Worm (Caenorhabditis elegans) whole organism, late embryonic: ENCODE data around the gene ZK1086.3.

Source experiments
- C08G9.2 ChIP-seq: sonication (generic microtip); optimal IDR thresholded peaks from 2 replicates; lab custom pipeline; 2016; ENCODE audit warnings: mild to moderate bottlenecking, missing genetic modification characterization, moderate library complexity, missing compliant biosample characterization
- C38D4.7 ChIP-seq: fragments of 200-800 bp; sonication (Bioruptor generic); optimal IDR thresholded peaks from 2 replicates; lab custom pipeline; 2018; ENCODE audit warnings: mild to moderate bottlenecking, missing genetic modification characterization, moderate library complexity, missing compliant biosample characterization
- T23F11.4 ChIP-seq: fragments of 200-800 bp; sonication (Bioruptor generic); optimal IDR thresholded peaks from 2 replicates; lab custom pipeline; 2018; ENCODE audit warnings: mild to moderate bottlenecking, missing genetic modification characterization, missing compliant biosample characterization
- Y22D7AL.16 ChIP-seq: sonication (generic microtip); optimal IDR thresholded peaks from 2 replicates; lab custom pipeline; 2016; ENCODE audit warnings: missing genetic modification characterization, missing compliant biosample characterization
- ceh-18 ChIP-seq: sonication (generic microtip); optimal IDR thresholded peaks from 2 replicates; lab custom pipeline; 2016; ENCODE audit warnings: missing genetic modification characterization, missing compliant biosample characterization
- ceh-2 ChIP-seq: sonication (generic microtip); optimal IDR thresholded peaks from 2 replicates; lab custom pipeline; 2016; ENCODE audit warnings: missing genotype, missing genetic modification characterization, missing compliant biosample characterization
- ceh-31 ChIP-seq: sonication (generic microtip); optimal IDR thresholded peaks from 2 replicates; lab custom pipeline; 2016; ENCODE audit warnings: missing genetic modification characterization, missing compliant biosample characterization
- ceh-45 ChIP-seq: fragments of 200-800 bp; sonication (Bioruptor generic); IDR thresholded peaks from 2 replicates; pipeline ENCODE4 v1.3.6; 2022; ENCODE audit warnings: missing genetic modification reagents, missing genetic modification characterization, missing compliant biosample characterization
- ceh-6 ChIP-seq: fragments of 200-800 bp; sonication (Bioruptor generic); optimal IDR thresholded peaks from 2 replicates; lab custom pipeline; 2018; ENCODE audit warnings: mild to moderate bottlenecking, missing genetic modification characterization, missing compliant biosample characterization
- che-1 ChIP-seq: sonication (generic microtip); optimal IDR thresholded peaks from 2 replicates; lab custom pipeline; 2016; ENCODE audit warnings: mild to moderate bottlenecking, missing genetic modification characterization, missing compliant biosample characterization
- dve-1 ChIP-seq: sonication (generic microtip); optimal IDR thresholded peaks from 2 replicates; lab custom pipeline; 2017; ENCODE audit warnings: antibody characterized with exemption, mild to moderate bottlenecking, missing genetic modification characterization, missing compliant biosample characterization
- elt-2 ChIP-seq: sonication (generic microtip); optimal IDR thresholded peaks from 2 replicates; lab custom pipeline; 2016; ENCODE audit warnings: missing genetic modification reagents, missing genetic modification characterization, missing compliant biosample characterization
- elt-4 ChIP-seq: sonication (generic microtip); optimal IDR thresholded peaks from 2 replicates; lab custom pipeline; 2016; ENCODE audit warnings: missing genetic modification characterization, missing compliant biosample characterization
- ets-4 ChIP-seq: sonication (generic microtip); optimal IDR thresholded peaks from 2 replicates; lab custom pipeline; 2016; ENCODE audit warnings: missing genetic modification characterization, missing compliant biosample characterization
- eyg-1 ChIP-seq: sonication (generic microtip); optimal IDR thresholded peaks from 2 replicates; lab custom pipeline; 2016; ENCODE audit warnings: missing genotype, missing genetic modification characterization, missing compliant biosample characterization
- fax-1 ChIP-seq: sonication (generic microtip); optimal IDR thresholded peaks from 2 replicates; lab custom pipeline; 2016; ENCODE audit warnings: missing genotype, missing genetic modification characterization, missing compliant biosample characterization
- fkh-10 ChIP-seq: fragments of 150-350 bp; optimal IDR thresholded peaks from 2 replicates; lab custom pipeline; 2014; ENCODE audit warnings: missing biosample characterization, missing genetic modification reagents, missing genetic modification characterization
- hlh-13 ChIP-seq: fragments of 200-800 bp; sonication (Bioruptor generic); optimal IDR thresholded peaks from 2 replicates; lab custom pipeline; 2018; ENCODE audit warnings: mild to moderate bottlenecking, missing genetic modification characterization, missing compliant biosample characterization
- hlh-15 ChIP-seq: sonication (generic microtip); optimal IDR thresholded peaks from 2 replicates; lab custom pipeline; 2016; ENCODE audit warnings: missing genetic modification characterization, missing compliant biosample characterization
- hlh-30 ChIP-seq: sonication (generic microtip); optimal IDR thresholded peaks from 2 replicates; lab custom pipeline; 2017; ENCODE audit warnings: antibody characterized with exemption, missing genetic modification characterization, missing compliant biosample characterization; ENCODE audit not compliant: insufficient read depth
- hlh-6 ChIP-seq: sonication (generic microtip); optimal IDR thresholded peaks from 2 replicates; lab custom pipeline; 2016; ENCODE audit warnings: missing genotype, missing genetic modification characterization, missing compliant biosample characterization
- lim-6 ChIP-seq: sonication (generic microtip); optimal IDR thresholded peaks from 2 replicates; lab custom pipeline; 2016; ENCODE audit warnings: missing genetic modification characterization, missing compliant biosample characterization
- mec-3 ChIP-seq: sonication (generic microtip); optimal IDR thresholded peaks from 2 replicates; lab custom pipeline; 2016; ENCODE audit warnings: borderline replicate concordance, missing genetic modification characterization, missing compliant biosample characterization
- nfya-1 ChIP-seq: sonication (generic microtip); optimal IDR thresholded peaks from 2 replicates; lab custom pipeline; 2017; ENCODE audit warnings: missing genetic modification characterization, mild to moderate bottlenecking, missing compliant biosample characterization, antibody characterized with exemption, moderate library complexity
- nhr-11 ChIP-seq: fragments of 150-350 bp; optimal IDR thresholded peaks from 2 replicates; lab custom pipeline; 2014; ENCODE audit warnings: missing biosample characterization, missing genetic modification characterization
- odd-2 ChIP-seq: sonication (generic microtip); optimal IDR thresholded peaks from 2 replicates; lab custom pipeline; 2017; ENCODE audit warnings: antibody characterized with exemption, mild to moderate bottlenecking, missing genetic modification characterization, missing compliant biosample characterization
- pag-3 ChIP-seq: sonication (generic microtip); optimal IDR thresholded peaks from 2 replicates; lab custom pipeline; 2016; ENCODE audit warnings: missing compliant biosample characterization, missing genetic modification characterization, borderline replicate concordance
- pat-9 ChIP-seq: fragments of 200-800 bp; sonication (Bioruptor generic); optimal IDR thresholded peaks from 2 replicates; lab custom pipeline; 2018; ENCODE audit warnings: mild to moderate bottlenecking, missing genetic modification characterization, moderate library complexity, missing compliant biosample characterization
- pax-1 ChIP-seq: fragments of 150-350 bp; optimal IDR thresholded peaks from 2 replicates; lab custom pipeline; 2014; ENCODE audit warnings: missing biosample characterization, missing genetic modification characterization
- pha-4 ChIP-seq: fragments of 150-350 bp; optimal IDR thresholded peaks from 2 replicates; lab custom pipeline; 2018; ENCODE audit warnings: missing biosample characterization, missing genetic modification reagents, missing genetic modification characterization
- rnt-1 ChIP-seq: sonication (generic microtip); optimal IDR thresholded peaks from 2 replicates; lab custom pipeline; 2016; ENCODE audit warnings: missing genetic modification characterization, missing compliant biosample characterization
- sdc-2 ChIP-seq: sonication (generic microtip); optimal IDR thresholded peaks from 2 replicates; lab custom pipeline; 2016; ENCODE audit warnings: missing genotype, missing genetic modification characterization, missing compliant biosample characterization
- sox-4 ChIP-seq: sonication (generic microtip); optimal IDR thresholded peaks from 2 replicates; lab custom pipeline; 2017; ENCODE audit warnings: mild to moderate bottlenecking, missing genetic modification characterization, inconsistent platforms, missing compliant biosample characterization
- syd-9 ChIP-seq: sonication (generic microtip); optimal IDR thresholded peaks from 2 replicates; lab custom pipeline; 2016; ENCODE audit warnings: mild to moderate bottlenecking, missing genetic modification characterization, moderate library complexity, missing compliant biosample characterization
- tbx-2 ChIP-seq: sonication (generic microtip); optimal IDR thresholded peaks from 2 replicates; lab custom pipeline; 2016; ENCODE audit warnings: missing genetic modification characterization, missing compliant biosample characterization
- ttx-3 ChIP-seq: sonication (generic microtip); optimal IDR thresholded peaks from 2 replicates; lab custom pipeline; 2016; ENCODE audit warnings: missing genetic modification reagents, missing genetic modification characterization, missing compliant biosample characterization
- unc-42 ChIP-seq: sonication (generic microtip); optimal IDR thresholded peaks from 2 replicates; lab custom pipeline; 2016; ENCODE audit warnings: missing genotype, missing genetic modification characterization, missing compliant biosample characterization
- zip-5 ChIP-seq: sonication (generic microtip); optimal IDR thresholded peaks from 2 replicates; lab custom pipeline; 2016; ENCODE audit warnings: missing genetic modification characterization, missing compliant biosample characterization

The ZK1086.3 gene

DNA sequence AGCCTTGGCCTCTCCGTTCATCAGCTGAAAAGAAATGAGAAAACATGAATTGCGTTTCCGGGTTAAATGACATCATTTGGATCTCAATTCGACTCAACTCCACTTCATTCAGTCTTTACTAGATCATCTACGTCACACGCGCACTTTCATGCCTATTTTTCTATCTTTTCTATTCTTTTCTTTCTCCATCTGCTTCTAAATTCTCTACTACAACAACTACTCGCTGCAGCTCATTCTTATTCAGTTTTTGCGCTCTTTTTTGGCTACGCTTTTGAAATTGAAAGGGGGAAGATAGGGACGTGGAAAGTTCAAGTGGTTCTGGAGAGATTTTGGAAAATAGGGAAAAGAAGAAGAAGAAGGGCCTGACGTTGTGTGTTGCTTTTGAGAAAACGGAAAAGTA lies 22.1 kb upstream of the ZK1086.3 start:
- TF ChIP-seq C38D4.7 = no peak
- TF ChIP-seq nfya-1 (tag; lab: Kevin White, UChicago) = peak; percentile 14
- TF ChIP-seq pha-4 (tag; lab: Kevin White, UChicago) = no peak
- TF ChIP-seq ceh-31 = peak; percentile 34
- TF ChIP-seq unc-42 (tag; lab: Kevin White, UChicago) = peak; percentile 86

DNA sequence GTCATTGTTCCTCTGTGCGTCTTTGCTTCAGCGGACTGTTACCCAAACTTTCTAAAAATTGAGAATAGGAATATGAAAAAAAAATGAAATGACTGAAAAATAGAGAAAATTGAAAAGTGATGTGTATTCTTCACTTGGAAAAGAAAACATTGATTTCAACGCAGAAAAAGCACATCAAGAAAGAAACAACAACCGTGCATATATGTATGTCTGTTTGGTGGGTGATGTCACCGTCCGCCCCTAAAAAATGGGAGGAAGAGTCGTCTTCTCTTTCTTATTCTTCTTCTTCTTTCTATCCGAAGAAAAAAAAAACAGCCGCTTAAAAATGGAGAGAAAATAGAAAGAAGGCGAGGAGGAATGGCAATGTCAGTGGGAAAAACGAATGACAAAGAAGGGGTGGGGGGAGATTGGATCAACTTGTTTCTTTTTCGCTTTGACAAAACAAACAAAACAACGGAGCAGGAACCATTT lies 20.1 kb upstream of the ZK1086.3 start, which contains the start of gene nkb-3:
Gene nkb-3 (minus strand): TSS at position 51 of the 471 bp plus-strand sequence.
- TF ChIP-seq fkh-10 (GFP tag; lab: Kevin White, UChicago) = no peak
- no peak for TF ChIP-seq syd-9
- no peak for TF ChIP-seq ceh-45 (GFP tag; lab: Robert Waterston, UW)
- TF ChIP-seq pat-9 (tag; lab: Kevin White, UChicago) = no peak
- no peak for TF ChIP-seq T23F11.4
- no peak for TF ChIP-seq sdc-2 (tag; lab: Kevin White, UChicago)
- TF ChIP-seq pag-3 (tag; lab: Kevin White, UChicago) = no peak
- no peak for TF ChIP-seq Y22D7AL.16 (tag; lab: Kevin White, UChicago)
- no peak for TF ChIP-seq hlh-6 (tag; lab: Kevin White, UChicago)
- TF ChIP-seq eyg-1 (tag; lab: Kevin White, UChicago) = no peak
- TF ChIP-seq ceh-2 (tag; lab: Kevin White, UChicago) = no peak
- TF ChIP-seq hlh-15 (tag; lab: Kevin White, UChicago) = no peak
- no peak for TF ChIP-seq C08G9.2 (tag; lab: Kevin White, UChicago)
- TF ChIP-seq ceh-18 (tag; lab: Kevin White, UChicago) = no peak
- TF ChIP-seq rnt-1 (tag; lab: Kevin White, UChicago) = no peak

DNA sequence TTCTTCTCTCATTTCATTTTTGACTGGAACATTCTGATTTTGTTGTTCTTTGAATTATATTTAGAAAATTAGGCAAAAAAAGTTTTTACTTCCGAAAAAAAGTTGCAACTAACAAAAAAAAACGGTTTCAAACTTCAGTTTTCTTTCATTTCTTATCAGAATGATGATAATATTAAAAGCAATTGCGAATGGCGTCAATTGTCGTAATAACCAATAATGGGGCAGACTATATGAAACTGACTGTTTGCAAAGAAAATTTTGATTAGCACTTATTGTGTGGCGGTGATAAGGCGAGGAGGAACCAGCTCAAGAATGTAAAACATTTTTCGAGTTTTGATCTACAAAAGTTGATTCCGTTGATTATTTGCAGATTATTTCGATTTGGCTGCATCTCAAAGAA lies 17.9 kb upstream of the ZK1086.3 start:
- no peak for TF ChIP-seq fax-1 (tag; lab: Kevin White, UChicago)
- peak; percentile 65 for TF ChIP-seq elt-2 (tag; lab: Kevin White, UChicago)
- TF ChIP-seq dve-1 (tag; lab: Kevin White, UChicago) = no peak

DNA sequence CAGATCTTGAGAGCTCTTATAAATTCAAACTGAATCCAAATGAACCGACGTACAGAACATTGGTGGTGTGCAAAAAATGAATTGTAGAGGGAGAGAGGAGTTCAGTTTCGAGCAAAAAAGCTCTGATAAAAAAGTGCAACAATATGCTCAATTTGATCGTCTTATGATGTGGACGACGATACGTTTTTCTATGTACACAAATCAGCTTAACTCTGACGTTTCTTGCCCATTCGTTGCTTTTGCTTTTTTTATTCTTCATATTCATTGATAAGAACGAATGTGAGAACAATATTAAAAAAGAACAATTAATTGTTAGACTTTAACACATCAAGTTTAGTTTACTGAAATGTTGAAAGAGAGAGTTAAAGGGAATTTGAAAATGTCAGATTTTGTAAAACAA lies 16.5 kb upstream of the ZK1086.3 start:
- TF ChIP-seq dve-1 (tag; lab: Kevin White, UChicago) (no peak), lim-6 (tag; lab: Kevin White, UChicago) (no peak), Y22D7AL.16 (tag; lab: Kevin White, UChicago) (no peak), odd-2 (tag; lab: Kevin White, UChicago) (no peak), elt-4 (tag; lab: Kevin White, UChicago) (no peak), pax-1 (tag; lab: Kevin White, UChicago) (no peak), mec-3 (tag; lab: Kevin White, UChicago) (no peak), tbx-2 (tag; lab: Kevin White, UChicago) (no peak), eyg-1 (tag; lab: Kevin White, UChicago) (no peak)

DNA sequence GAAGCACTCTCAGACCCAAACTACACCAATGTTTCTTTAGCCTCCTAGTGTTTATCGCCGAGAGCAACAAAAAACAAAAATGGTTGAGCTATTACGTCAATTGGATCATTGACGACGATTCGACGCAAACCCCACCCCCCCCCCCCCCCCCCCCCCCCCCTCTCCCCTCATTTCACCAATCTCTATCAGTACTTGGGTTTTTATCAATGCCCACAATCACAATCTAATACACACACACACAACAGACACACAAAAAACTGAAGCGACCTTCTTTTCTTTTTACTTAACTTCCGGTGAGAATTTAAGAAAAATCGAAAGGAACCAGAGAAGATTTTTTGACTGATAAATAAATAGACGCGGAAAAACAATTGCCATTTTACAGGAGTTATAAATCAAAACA lies 15.1 kb upstream of the ZK1086.3 start:
- no peak for TF ChIP-seq hlh-30 (tag; lab: Kevin White, UChicago)
- no peak for TF ChIP-seq C38D4.7
- TF ChIP-seq hlh-13 (GFP tag; lab: Kevin White, UChicago) = no peak
- no peak for TF ChIP-seq che-1
- TF ChIP-seq ttx-3 (tag; lab: Kevin White, UChicago) = no peak
- TF ChIP-seq lim-6 (tag; lab: Kevin White, UChicago) = no peak
- TF ChIP-seq zip-5 = no peak
- no peak for TF ChIP-seq C08G9.2 (tag; lab: Kevin White, UChicago)
- TF ChIP-seq sdc-2 (tag; lab: Kevin White, UChicago) = no peak
- no peak for TF ChIP-seq ceh-6 (GFP tag; lab: Kevin White, UChicago)
- TF ChIP-seq ets-4 = no peak
- no peak for TF ChIP-seq mec-3 (tag; lab: Kevin White, UChicago)
- no peak for TF ChIP-seq nhr-11 (tag; lab: Kevin White, UChicago)
- TF ChIP-seq ceh-18 (tag; lab: Kevin White, UChicago) = no peak
- no peak for TF ChIP-seq sox-4
